Fruit fly (Drosophila melanogaster) whole organism, embryonic: ENCODE results near the gene Trxr1.

Experiments
- Atf3 ChIP-seq: fragments of 200-800 bp; sonication (Bioruptor generic); optimal IDR thresholded peaks from 3 replicates; lab custom pipeline; 2016; ENCODE audit warnings: missing biosample characterization, missing genetic modification characterization
- Atf6 ChIP-seq: fragments of 200-800 bp; sonication (Bioruptor generic); IDR thresholded peaks from 2 replicates; pipeline ENCODE4 v1.3.6; 2022; ENCODE audit warnings: missing biosample characterization, missing genetic modification characterization
- Bteb2 ChIP-seq: fragments of 200-800 bp; sonication (Bioruptor generic); optimal IDR thresholded peaks from 2 replicates; lab custom pipeline; 2016; ENCODE audit warnings: missing biosample characterization, missing genetic modification characterization
- CG13775 ChIP-seq: fragments of 200-800 bp; sonication (Bioruptor generic); optimal IDR thresholded peaks from 3 replicates; lab custom pipeline; 2017; ENCODE audit warnings: missing biosample characterization, mild to moderate bottlenecking, missing genetic modification characterization
- CG15696 ChIP-seq: fragments of 200-800 bp; sonication (Bioruptor generic); optimal IDR thresholded peaks from 2 replicates; lab custom pipeline; 2019; ENCODE audit warnings: missing biosample characterization, mild to moderate bottlenecking, missing genetic modification characterization, moderate library complexity
- CG1603 ChIP-seq: fragments of 200-800 bp; sonication (Bioruptor generic); optimal IDR thresholded peaks from 2 replicates; lab custom pipeline; 2019; ENCODE audit warnings: missing biosample characterization, mild to moderate bottlenecking, missing genetic modification characterization, moderate library complexity
- CG16815 ChIP-seq: fragments of 200-800 bp; sonication (Bioruptor generic); optimal IDR thresholded peaks from 3 replicates; lab custom pipeline; 2017; ENCODE audit warnings: missing biosample characterization, mild to moderate bottlenecking, missing genetic modification characterization
- CG18262 ChIP-seq: fragments of 200-800 bp; optimal IDR thresholded peaks from 3 replicates; lab custom pipeline; 2019; ENCODE audit warnings: missing biosample characterization, mild to moderate bottlenecking, missing genetic modification characterization, moderate library complexity
- CG18764 ChIP-seq: fragments of 200-800 bp; sonication (Bioruptor generic); optimal IDR thresholded peaks from 3 replicates; lab custom pipeline; 2016; ENCODE audit warnings: missing biosample characterization, missing genetic modification characterization
- CG2678 ChIP-seq: fragments of 200-800 bp; sonication (Bioruptor generic); optimal IDR thresholded peaks from 3 replicates; lab custom pipeline; 2019; ENCODE audit warnings: missing biosample characterization, mild to moderate bottlenecking, missing genetic modification characterization, moderate library complexity
- CG30020 ChIP-seq: fragments of 200-800 bp; optimal IDR thresholded peaks from 2 replicates; lab custom pipeline; 2019; ENCODE audit warnings: missing biosample characterization, mild to moderate bottlenecking, missing genetic modification characterization, moderate library complexity
- CG6272 ChIP-seq: fragments of 200-800 bp; sonication (Bioruptor generic); IDR thresholded peaks from 2 replicates; pipeline ENCODE4 v1.3.6; 2022; ENCODE audit warnings: missing biosample characterization, missing genetic modification characterization
- CG6683 ChIP-seq: fragments of 200-800 bp; sonication (Bioruptor generic); optimal IDR thresholded peaks from 2 replicates; lab custom pipeline; 2017; ENCODE audit warnings: missing biosample characterization, mild to moderate bottlenecking, missing genetic modification characterization, missing genetic modification reagents
- CG6813 ChIP-seq: fragments of 200-800 bp; sonication (Bioruptor generic); optimal IDR thresholded peaks from 2 replicates; lab custom pipeline; 2017; ENCODE audit warnings: missing biosample characterization, missing genetic modification characterization, mild to moderate bottlenecking, moderate library complexity, missing genetic modification reagents
- CG7271 ChIP-seq: fragments of 200-800 bp; sonication (Bioruptor generic); optimal IDR thresholded peaks from 2 replicates; lab custom pipeline; 2018; ENCODE audit warnings: missing biosample characterization, mild to moderate bottlenecking, missing genetic modification characterization, moderate library complexity
- CG9817 ChIP-seq: fragments of 200-800 bp; sonication (Bioruptor generic); optimal IDR thresholded peaks from 2 replicates; lab custom pipeline; 2018; ENCODE audit warnings: missing biosample characterization, mild to moderate bottlenecking, missing genetic modification characterization, moderate library complexity
- CG9876 ChIP-seq: fragments of 200-800 bp; sonication (Bioruptor generic); optimal IDR thresholded peaks from 2 replicates; lab custom pipeline; 2016; ENCODE audit warnings: missing biosample characterization, missing genetic modification characterization
- CoRest ChIP-seq: fragments of 200-800 bp; sonication (Bioruptor generic); optimal IDR thresholded peaks from 3 replicates; lab custom pipeline; 2018; ENCODE audit warnings: missing biosample characterization, mild to moderate bottlenecking, missing genetic modification characterization, moderate library complexity
- D19A ChIP-seq: fragments of 200-800 bp; optimal IDR thresholded peaks from 3 replicates; lab custom pipeline; 2019; ENCODE audit warnings: missing biosample characterization, mild to moderate bottlenecking, missing genetic modification characterization, moderate library complexity
- Dip2 ChIP-seq: fragments of 200-800 bp; sonication (Bioruptor generic); IDR thresholded peaks from 2 replicates; pipeline ENCODE4 v1.3.6; 2022; ENCODE audit warnings: missing biosample characterization, missing genetic modification characterization
- Fer2 ChIP-seq: fragments of 200-800 bp; sonication (Bioruptor generic); optimal IDR thresholded peaks from 2 replicates; lab custom pipeline; 2018; ENCODE audit warnings: missing biosample characterization, mild to moderate bottlenecking, missing genetic modification characterization, moderate library complexity
- Hr39 ChIP-seq: fragments of >200 bp; optimal IDR thresholded peaks from 2 replicates; lab custom pipeline; 2017
- Med ChIP-seq: fragments of 200-800 bp; sonication (Bioruptor generic); peaks from one replicate; lab custom pipeline; 2016; ENCODE audit warnings: missing biosample characterization, missing genetic modification characterization, mild to moderate bottlenecking, inconsistent platforms, moderate library complexity
- Mrtf ChIP-seq: fragments of 200-800 bp; sonication (Bioruptor generic); IDR thresholded peaks from 3 replicates; pipeline ENCODE4 v1.3.6; 2022; ENCODE audit warnings: missing biosample characterization, missing genetic modification characterization
- Ptx1 ChIP-seq: fragments of 200-800 bp; sonication (Bioruptor generic); IDR thresholded peaks from 2 replicates; pipeline ENCODE4 v1.3.6; 2022; ENCODE audit warnings: missing biosample characterization, missing genetic modification characterization
- Ssrp ChIP-seq: fragments of 200-800 bp; sonication (Bioruptor generic); optimal IDR thresholded peaks from 2 replicates; lab custom pipeline; 2018; ENCODE audit warnings: missing biosample characterization, mild to moderate bottlenecking, missing genetic modification characterization, moderate library complexity
- Stat92E ChIP-seq, 3 experiments: fragments of >200 bp in 2 of 3; fragments of 200-800 bp in 1 of 3; sonication (Bioruptor generic) in 1 of 3; optimal IDR thresholded peaks; 2 replicates each; lab custom pipeline; 2017 to 2019; ENCODE audit warnings: missing biosample characterization in 3 of 3, missing genetic modification characterization in 3 of 3, mild to moderate bottlenecking in 1 of 3, moderate library complexity in 1 of 3
- Trl ChIP-seq, 3 experiments: fragments of >200 bp in 2 of 3; fragments of 200-800 bp in 1 of 3; sonication (Bioruptor generic) in 1 of 3; optimal IDR thresholded peaks; 2 replicates in 1 of 3; 3 replicates in 2 of 3; lab custom pipeline; 2016 to 2017; ENCODE audit warnings: missing biosample characterization in 1 of 3, missing genetic modification characterization in 1 of 3
- al ChIP-seq: fragments of 200-800 bp; sonication (Bioruptor generic); IDR thresholded peaks from 2 replicates; pipeline ENCODE4 v1.3.6; 2022; ENCODE audit warnings: missing biosample characterization, missing genetic modification characterization
- bowl ChIP-seq: fragments of 200-800 bp; sonication (Bioruptor generic); IDR thresholded peaks from 2 replicates; pipeline ENCODE4 v1.3.6; 2022; ENCODE audit warnings: missing biosample characterization, missing genetic modification characterization
- caup ChIP-seq: fragments of 200-800 bp; sonication (Bioruptor generic); optimal IDR thresholded peaks from 3 replicates; lab custom pipeline; 2017; ENCODE audit warnings: missing biosample characterization, mild to moderate bottlenecking, missing genetic modification characterization, moderate library complexity; ENCODE audit not compliant: severe bottlenecking
- ems ChIP-seq: fragments of 200-800 bp; sonication (Bioruptor generic); optimal IDR thresholded peaks from 3 replicates; lab custom pipeline; 2016; ENCODE audit warnings: missing biosample characterization, missing genetic modification characterization
- inv ChIP-seq: fragments of 200-800 bp; sonication (Bioruptor generic); IDR thresholded peaks from 2 replicates; pipeline ENCODE4 v1.3.6; 2022; ENCODE audit warnings: missing biosample characterization, missing genetic modification characterization; ENCODE audit not compliant: partially characterized antibody
- jigr1 ChIP-seq: fragments of 200-800 bp; sonication (Bioruptor generic); IDR thresholded peaks from 3 replicates; pipeline ENCODE4 v1.3.6; 2022; ENCODE audit warnings: missing biosample characterization, missing genetic modification characterization
- otp ChIP-seq: fragments of 200-800 bp; sonication (Bioruptor generic); IDR thresholded peaks from 3 replicates; pipeline ENCODE4, ENCODE4 v1.3.6; 2022; ENCODE audit warnings: missing biosample characterization, missing genetic modification characterization
- pb ChIP-seq: fragments of 200-800 bp; sonication (Bioruptor generic); optimal IDR thresholded peaks from 3 replicates; lab custom pipeline; 2016; ENCODE audit warnings: missing biosample characterization, missing genetic modification characterization
- pita ChIP-seq: fragments of 200-800 bp; sonication (Bioruptor generic); optimal IDR thresholded peaks from 2 replicates; lab custom pipeline; 2017; ENCODE audit warnings: missing biosample characterization, mild to moderate bottlenecking, missing genetic modification characterization
- pros ChIP-seq: fragments of 200-800 bp; sonication (Bioruptor generic); optimal IDR thresholded peaks from 3 replicates; lab custom pipeline; 2019; ENCODE audit warnings: missing biosample characterization, mild to moderate bottlenecking, missing genetic modification characterization, moderate library complexity
- ro ChIP-seq: fragments of 200-800 bp; sonication (Bioruptor generic); IDR thresholded peaks from 2 replicates; pipeline ENCODE4 v1.3.6; 2022; ENCODE audit warnings: missing biosample characterization, missing genetic modification characterization
- scrt ChIP-seq: fragments of 200-800 bp; sonication (Bioruptor generic); optimal IDR thresholded peaks from 2 replicates; lab custom pipeline; 2018; ENCODE audit warnings: missing biosample characterization, mild to moderate bottlenecking, missing genetic modification characterization, moderate library complexity
- ssp ChIP-seq: fragments of 200-800 bp; sonication (Bioruptor generic); IDR thresholded peaks from 2 replicates; pipeline ENCODE4 v1.3.6; 2022; ENCODE audit warnings: missing biosample characterization, missing genetic modification characterization
- tgo ChIP-seq: fragments of 200-800 bp; sonication (Bioruptor generic); IDR thresholded peaks from 3 replicates; pipeline ENCODE4 v1.3.6; 2022; ENCODE audit warnings: missing biosample characterization, missing genetic modification characterization
- tll ChIP-seq, 2 experiments: fragments of 200-800 bp in 1 of 2; fragments of >200 bp in 1 of 2; sonication (Bioruptor generic) in 1 of 2; optimal IDR thresholded peaks; 2 replicates each; lab custom pipeline; 2017 to 2019; ENCODE audit warnings: missing biosample characterization in 2 of 2, missing genetic modification characterization in 2 of 2, mild to moderate bottlenecking in 1 of 2, moderate library complexity in 1 of 2
- vvl ChIP-seq: fragments of 200-800 bp; sonication (Bioruptor generic); IDR thresholded peaks from 2 replicates; pipeline ENCODE4 v1.3.6; 2022; ENCODE audit warnings: missing biosample characterization, missing genetic modification characterization
- zfh2 ChIP-seq: fragments of 200-800 bp; sonication (Bioruptor generic); optimal IDR thresholded peaks from 2 replicates; lab custom pipeline; 2016; ENCODE audit warnings: missing biosample characterization, missing genetic modification characterization

Gene Trxr1

dm6 chrX:8196157-8196526 lies 46.2 kb upstream of the Trxr1 start (continued):
- TF ChIP-seq Dip2 (GFP tag; lab: Robert Waterston, UW) (no peak), otp (GFP tag; lab: Robert Waterston, UW) (0 out of 3 replicates have a peak, but pooled peaks have one; percentile 14), Stat92E (GFP tag; optimal IDR thresholded peaks at IDR 0.05; lab: Kevin White, UChicago) (no peak), zfh2 (GFP tag; lab: Kevin White, UChicago) (no peak), tgo (GFP tag; lab: Robert Waterston, UW) (no peak; the same call in 2 of the 3 replicates), CG2678 (tag; lab: Kevin White, UChicago) (peak; percentile 34), CG13775 (GFP tag; lab: Kevin White, UChicago) (peak; percentile 2), Atf6 (no peak), caup (GFP tag; lab: Kevin White, UChicago) (no peak), CG7271 (no peak), CG6272 (no peak), CG6683 (no peak), CG9876 (no peak), CG9817 (tag; lab: Kevin White, UChicago) (no peak), Mrtf (0 out of 3 replicates have a peak, but pooled peaks have one; percentile 5), CG16815 (GFP tag; lab: Kevin White, UChicago) (peak; percentile 2), CG18262 (tag; lab: Kevin White, UChicago) (peak; percentile 35), CG1603 (no peak), scrt (GFP tag; lab: Kevin White, UChicago) (no peak), tll (GFP tag; optimal IDR thresholded peaks at IDR 0.05; lab: Kevin White, UChicago) (no peak), al (no peak), pita (no peak), Fer2 (no peak), Ptx1 (0 out of 2 replicates have a peak, but pooled peaks have one; percentile 6), pb (no peak), Atf3 (no peak), CoRest (tag; lab: Kevin White, UChicago) (peak; percentile 42), Ssrp (tag; lab: Kevin White, UChicago) (no peak), vvl (GFP tag; lab: Robert Waterston, UW) (no peak), ems (GFP tag; lab: Kevin White, UChicago) (no peak), CG15696 (tag; lab: Kevin White, UChicago) (no peak), Med (GFP tag; lab: Kevin White, UChicago) (peak; percentile 34), CG18764 (GFP tag; lab: Kevin White, UChicago) (no peak), Trl (optimal IDR thresholded peaks at IDR 0.05; lab: Kevin White, UChicago) (no peak), Trl (GFP tag; optimal IDR thresholded peaks at IDR 0.05; lab: Kevin White, UChicago) (no peak), bowl (no peak), ssp (no peak), inv (GFP tag; lab: Robert Waterston, UW) (no peak), jigr1 (no peak), CG30020 (tag; lab: Kevin White, UChicago) (no peak), D19A (tag; lab: Kevin White, UChicago) (no peak), ro (GFP tag; lab: Robert Waterston, UW) (no peak), CG6813 (GFP tag; lab: Kevin White, UChicago) (no peak), Bteb2 (GFP tag; lab: Kevin White, UChicago) (no peak), Hr39 (lab: Kevin White, UChicago) (no peak), pros (GFP tag; lab: Kevin White, UChicago) (no peak)
